Fruit fly (Drosophila melanogaster) Kc167 (cell line): ENCODE measurements around the gene Nt5b.

Experiments used
- Myc ChIP-seq: fragments of >200 bp; optimal IDR thresholded peaks from 2 replicates; lab custom pipeline; 2017; ENCODE audit warnings: missing external identifiers
- Sin3A ChIP-seq: fragments of >200 bp; optimal IDR thresholded peaks from 2 replicates; lab custom pipeline; 2018; ENCODE audit warnings: missing external identifiers
- psq ChIP-seq: fragments of >200 bp; optimal IDR thresholded peaks from 2 replicates; lab custom pipeline; 2017; ENCODE audit warnings: missing external identifiers
- ttk ChIP-seq: sonication (Bioruptor generic); optimal IDR thresholded peaks from 2 replicates; lab custom pipeline; 2017; ENCODE audit warnings: missing external identifiers

dm6 chrX:18440481-18440880, 30.5 kb upstream of the Nt5b start, which contains the start of gene CG32548:
- TF ChIP-seq ttk (no peak), Sin3A (lab: Kevin White, UChicago) (no peak), Myc (lab: Kevin White, UChicago) (no peak), psq (lab: Kevin White, UChicago) (no peak)
